Fruit fly (Drosophila melanogaster) whole organism, embryonic: Measurements from ENCODE around the gene CG17154.
A peak's percentile ranks its signal among the peaks of the same experiment; 100 is the strongest.

Experiments used
- ATbp ChIP-seq: fragments of 200-800 bp; sonication (Bioruptor generic); optimal IDR thresholded peaks from 2 replicates; lab custom pipeline; 2017; ENCODE audit warnings: missing biosample characterization, mild to moderate bottlenecking, missing genetic modification characterization, missing genetic modification reagents
- Atf3 ChIP-seq: fragments of 200-800 bp; sonication (Bioruptor generic); optimal IDR thresholded peaks from 3 replicates; lab custom pipeline; 2016; ENCODE audit warnings: missing biosample characterization, missing genetic modification characterization
- Atf6 ChIP-seq: fragments of 200-800 bp; sonication (Bioruptor generic); IDR thresholded peaks from 2 replicates; pipeline ENCODE4 v1.3.6; 2022; ENCODE audit warnings: missing biosample characterization, missing genetic modification characterization
- B-H1 ChIP-seq: fragments of 200-800 bp; sonication (Bioruptor generic); IDR thresholded peaks from 3 replicates; pipeline ENCODE4 v1.3.6; 2022; ENCODE audit warnings: missing biosample characterization, missing genetic modification characterization
- Blimp-1 ChIP-seq: fragments of 200-800 bp; sonication (Bioruptor generic); optimal IDR thresholded peaks from 3 replicates; lab custom pipeline; 2018; ENCODE audit warnings: missing biosample characterization, missing genetic modification characterization, mild to moderate bottlenecking, moderate library complexity, missing genetic modification reagents
- Bteb2 ChIP-seq: fragments of 200-800 bp; sonication (Bioruptor generic); optimal IDR thresholded peaks from 2 replicates; lab custom pipeline; 2016; ENCODE audit warnings: missing biosample characterization, missing genetic modification characterization
- CG10565 ChIP-seq: fragments of 200-800 bp; sonication (Bioruptor generic); optimal IDR thresholded peaks from 3 replicates; lab custom pipeline; 2016; ENCODE audit warnings: missing biosample characterization, mild to moderate bottlenecking, missing genetic modification characterization
- CG12659 ChIP-seq: fragments of 200-800 bp; sonication (Bioruptor generic); optimal IDR thresholded peaks from 3 replicates; lab custom pipeline; 2017; ENCODE audit warnings: mild to moderate bottlenecking, missing biosample characterization, missing genetic modification reagents, missing genetic modification characterization
- CG18011 ChIP-seq: fragments of 200-800 bp; sonication (Bioruptor generic); optimal IDR thresholded peaks from 2 replicates; lab custom pipeline; 2017; ENCODE audit warnings: missing biosample characterization, missing genetic modification characterization, mild to moderate bottlenecking, moderate library complexity, missing genotype
- CG18764 ChIP-seq: fragments of 200-800 bp; sonication (Bioruptor generic); optimal IDR thresholded peaks from 3 replicates; lab custom pipeline; 2016; ENCODE audit warnings: missing biosample characterization, missing genetic modification characterization
- CG2199 ChIP-seq: fragments of 200-800 bp; sonication (Bioruptor generic); IDR thresholded peaks from 3 replicates; pipeline ENCODE4 v1.3.6; 2022; ENCODE audit warnings: missing biosample characterization, missing genetic modification characterization
- CG32767 ChIP-seq: fragments of 200-800 bp; sonication (Bioruptor generic); IDR thresholded peaks from 2 replicates; pipeline ENCODE4 v1.3.6; 2022; ENCODE audit warnings: missing biosample characterization, missing genetic modification characterization
- CG3847 ChIP-seq: fragments of 200-800 bp; sonication (Bioruptor generic); IDR thresholded peaks from 2 replicates; pipeline ENCODE4 v1.3.6; 2022; ENCODE audit warnings: missing biosample characterization, missing genetic modification characterization
- CG6765 ChIP-seq: fragments of 200-800 bp; sonication (Bioruptor generic); optimal IDR thresholded peaks from 3 replicates; lab custom pipeline; 2017; ENCODE audit warnings: missing biosample characterization, mild to moderate bottlenecking, missing genetic modification characterization
- CG7786 ChIP-seq: fragments of 200-800 bp; sonication (Bioruptor generic); optimal IDR thresholded peaks from 2 replicates; lab custom pipeline; 2016; ENCODE audit warnings: missing biosample characterization, missing genetic modification characterization
- CG9609 ChIP-seq: fragments of 200-800 bp; sonication (Bioruptor generic); optimal IDR thresholded peaks from 3 replicates; lab custom pipeline; 2016; ENCODE audit warnings: missing biosample characterization, missing genetic modification characterization
- CG9876 ChIP-seq: fragments of 200-800 bp; sonication (Bioruptor generic); optimal IDR thresholded peaks from 2 replicates; lab custom pipeline; 2016; ENCODE audit warnings: missing biosample characterization, missing genetic modification characterization
- CoRest ChIP-seq: fragments of 200-800 bp; sonication (Bioruptor generic); optimal IDR thresholded peaks from 3 replicates; lab custom pipeline; 2018; ENCODE audit warnings: missing biosample characterization, mild to moderate bottlenecking, missing genetic modification characterization, moderate library complexity
- Dip3 ChIP-seq: fragments of 200-800 bp; sonication (Bioruptor generic); optimal IDR thresholded peaks from 3 replicates; lab custom pipeline; 2016; ENCODE audit warnings: missing biosample characterization, missing genetic modification characterization
- Dref ChIP-seq: fragments of 200-800 bp; sonication (Bioruptor generic); IDR thresholded peaks from 2 replicates; pipeline ENCODE4 v1.3.6; 2022; ENCODE audit warnings: missing biosample characterization, missing genetic modification characterization
- ERR ChIP-seq: fragments of 200-800 bp; sonication (Bioruptor generic); optimal IDR thresholded peaks from 2 replicates; lab custom pipeline; 2016; ENCODE audit warnings: missing biosample characterization, missing genetic modification characterization
- HLH54F ChIP-seq: fragments of 200-800 bp; sonication (Bioruptor generic); optimal IDR thresholded peaks from 3 replicates; lab custom pipeline; 2016; ENCODE audit warnings: missing biosample characterization, missing genetic modification characterization
- Hey ChIP-seq: fragments of 200-800 bp; sonication (Bioruptor generic); optimal IDR thresholded peaks from 3 replicates; lab custom pipeline; 2018; ENCODE audit warnings: missing biosample characterization, mild to moderate bottlenecking, missing genetic modification characterization
- MTF-1 ChIP-seq: fragments of 200-800 bp; sonication (Bioruptor generic); optimal IDR thresholded peaks from 2 replicates; lab custom pipeline; 2018; ENCODE audit warnings: missing biosample characterization, mild to moderate bottlenecking, missing genetic modification characterization, borderline replicate concordance
- Rx ChIP-seq: fragments of 200-800 bp; sonication (Bioruptor generic); IDR thresholded peaks from 2 replicates; pipeline ENCODE4 v1.3.6; 2022; ENCODE audit warnings: missing biosample characterization, missing genetic modification characterization
- Trl ChIP-seq, 3 experiments: fragments of >200 bp in 2 of 3; fragments of 200-800 bp in 1 of 3; sonication (Bioruptor generic) in 1 of 3; optimal IDR thresholded peaks; 2 replicates in 1 of 3; 3 replicates in 2 of 3; lab custom pipeline; 2016 to 2017; ENCODE audit warnings: missing biosample characterization in 1 of 3, missing genetic modification characterization in 1 of 3
- Usf ChIP-seq: fragments of 200-800 bp; sonication (Bioruptor generic); optimal IDR thresholded peaks from 2 replicates; lab custom pipeline; 2017; ENCODE audit warnings: missing genotype, missing biosample characterization, missing genetic modification characterization
- bbx ChIP-seq: fragments of 200-800 bp; sonication (Bioruptor generic); IDR thresholded peaks from 2 replicates; pipeline ENCODE4 v1.3.6; 2022; ENCODE audit warnings: missing biosample characterization, missing genetic modification characterization; ENCODE audit not compliant: partially characterized antibody
- crol ChIP-seq: fragments of 200-800 bp; sonication (Bioruptor generic); IDR thresholded peaks from 2 replicates; pipeline ENCODE4 v1.3.6; 2022; ENCODE audit warnings: missing biosample characterization, missing genetic modification characterization
- dati ChIP-seq: fragments of 200-800 bp; sonication (Bioruptor generic); IDR thresholded peaks from 2 replicates; pipeline ENCODE4 v1.3.6; 2022; ENCODE audit warnings: missing biosample characterization, missing genetic modification characterization
- dm ChIP-seq: fragments of 200-800 bp; sonication (Bioruptor generic); optimal IDR thresholded peaks from 3 replicates; lab custom pipeline; 2016; ENCODE audit warnings: missing biosample characterization, missing genetic modification characterization
- eyg ChIP-seq: fragments of 200-800 bp; sonication (Bioruptor generic); optimal IDR thresholded peaks from 3 replicates; lab custom pipeline; 2016; ENCODE audit warnings: missing biosample characterization, missing genetic modification characterization
- grau ChIP-seq: fragments of 200-800 bp; optimal IDR thresholded peaks from 3 replicates; lab custom pipeline; 2019; ENCODE audit warnings: missing biosample characterization, mild to moderate bottlenecking, missing genetic modification characterization, moderate library complexity
- gro ChIP-seq: fragments of 200-800 bp; sonication (Bioruptor generic); optimal IDR thresholded peaks from 2 replicates; lab custom pipeline; 2016; ENCODE audit warnings: missing biosample characterization, missing genetic modification characterization
- hkb ChIP-seq, 2 experiments: fragments of 200-800 bp in 1 of 2; fragments of >200 bp in 1 of 2; sonication (Bioruptor generic) in 1 of 2; IDR thresholded peaks in 1 of 2; optimal IDR thresholded peaks in 1 of 2; 2 replicates each; pipeline versions ENCODE4 v1.3.6 to Lab custom; 2017 to 2022; ENCODE audit warnings: missing biosample characterization in 1 of 2, missing genetic modification characterization in 1 of 2
- jumu ChIP-seq: fragments of 200-800 bp; sonication (Bioruptor generic); optimal IDR thresholded peaks from 3 replicates; lab custom pipeline; 2016; ENCODE audit warnings: missing biosample characterization, missing genetic modification characterization
- kah ChIP-seq: fragments of 200-800 bp; sonication (Bioruptor generic); optimal IDR thresholded peaks from 2 replicates; lab custom pipeline; 2018; ENCODE audit warnings: missing biosample characterization, mild to moderate bottlenecking, missing genetic modification characterization
- maf-S ChIP-seq: fragments of 200-800 bp; sonication (Bioruptor generic); optimal IDR thresholded peaks from 2 replicates; lab custom pipeline; 2016; ENCODE audit warnings: missing biosample characterization, missing genetic modification characterization
- nmo ChIP-seq: fragments of 200-800 bp; sonication (Bioruptor generic); optimal IDR thresholded peaks from 2 replicates; lab custom pipeline; 2018; ENCODE audit warnings: missing biosample characterization, mild to moderate bottlenecking, missing genetic modification characterization, moderate library complexity
- onecut ChIP-seq: fragments of 200-800 bp; sonication (Bioruptor generic); IDR thresholded peaks from 2 replicates; pipeline ENCODE4 v1.3.6; 2022; ENCODE audit warnings: missing biosample characterization, missing genetic modification characterization
- p53 ChIP-seq: fragments of 200-800 bp; sonication (Bioruptor generic); optimal IDR thresholded peaks from 2 replicates; lab custom pipeline; 2016; ENCODE audit warnings: missing biosample characterization, missing genetic modification characterization
- pan ChIP-seq, 4 experiments: fragments of >200 bp in 3 of 4; fragments of 200-800 bp in 1 of 4; sonication (Bioruptor generic) in 1 of 4; optimal IDR thresholded peaks in 3 of 4; IDR thresholded peaks in 1 of 4; 2 replicates each; pipeline versions ENCODE4 v1.3.6 to Lab custom; 2017 to 2022; ENCODE audit warnings: missing biosample characterization in 2 of 4, missing genetic modification characterization in 2 of 4, mixed read lengths in 1 of 4
- ranshi ChIP-seq: fragments of 200-800 bp; sonication (Bioruptor generic); IDR thresholded peaks from 2 replicates; pipeline ENCODE4 v1.3.6; 2022; ENCODE audit warnings: missing biosample characterization, missing genetic modification characterization
- seq ChIP-seq: fragments of 200-800 bp; sonication (Bioruptor generic); IDR thresholded peaks from 2 replicates; pipeline ENCODE4 v1.3.6; 2022; ENCODE audit warnings: missing biosample characterization, missing genetic modification characterization
- sisA ChIP-seq: fragments of 200-800 bp; sonication (Bioruptor generic); IDR thresholded peaks from 2 replicates; pipeline ENCODE4 v1.3.6; 2022; ENCODE audit warnings: missing biosample characterization, missing genetic modification characterization
- sob ChIP-seq: fragments of 200-800 bp; sonication (Bioruptor generic); IDR thresholded peaks from 2 replicates; pipeline ENCODE4 v1.3.6; 2022; ENCODE audit warnings: missing biosample characterization, missing genetic modification characterization
- tx ChIP-seq: fragments of 200-800 bp; sonication (Bioruptor generic); optimal IDR thresholded peaks from 2 replicates; lab custom pipeline; 2016; ENCODE audit warnings: missing biosample characterization, missing genetic modification characterization

CG17154 gene

dm6 chr3L:12090898-12091685 is 2.7 kb downstream of the CG17154 start (continued):
- TF ChIP-seq CG6765 (GFP tag; lab: Kevin White, UChicago) (peak; percentile 60), Rx (GFP tag; lab: Robert Waterston, UW) (0 out of 2 replicates have a peak, but pooled peaks have one; percentile 28), ranshi (GFP tag; lab: Robert Waterston, UW) (no peak; the same call in 1 of the 2 replicates), tx (GFP tag; lab: Kevin White, UChicago) (no peak), kah (GFP tag; lab: Kevin White, UChicago) (no peak), eyg (GFP tag; lab: Kevin White, UChicago) (peak; percentile 15), CG7786 (GFP tag; lab: Kevin White, UChicago) (peak; percentile 20), Blimp-1 (no peak), CG18011 (GFP tag; lab: Kevin White, UChicago) (peak; percentile 28), jumu (no peak), ERR (GFP tag; lab: Kevin White, UChicago) (no peak), Atf6 (peak; percentile 76; the same call in 1 of the 2 replicates), crol (GFP tag; lab: Robert Waterston, UW) (no peak), CG2199 (GFP tag; lab: Robert Waterston, UW) (0 out of 3 replicates have a peak, but pooled peaks have one; percentile 36), Trl (optimal IDR thresholded peaks at IDR 0.05; lab: Kevin White, UChicago) (no peak), Trl (GFP tag; optimal IDR thresholded peaks at IDR 0.05; lab: Kevin White, UChicago) (peak; percentile 45), p53 (no peak), B-H1 (GFP tag; lab: Robert Waterston, UW) (peak; percentile 49), ATbp (GFP tag; lab: Kevin White, UChicago) (peak; percentile 45), CG12659 (GFP tag; lab: Kevin White, UChicago) (peak; percentile 69), dati (GFP tag; lab: Robert Waterston, UW) (no peak), pan (optimal IDR thresholded peaks at IDR 0.05; lab: Kevin White, UChicago) (no peak), pan (GFP tag; optimal IDR thresholded peaks at IDR 0.05 in 1 of 2, IDR thresholded peaks at IDR 0.05 in 1 of 2) (peak in 1 of 2 experiments; percentile 68), grau (tag; lab: Kevin White, UChicago) (peak; percentile 94), CoRest (tag; lab: Kevin White, UChicago) (peak; percentile 80), sisA (GFP tag; lab: Robert Waterston, UW) (peak; percentile 67; the same call in 1 of the 2 replicates), gro (GFP tag; lab: Kevin White, UChicago) (peak; percentile 44), CG18764 (peak; percentile 37), Dip3 (GFP tag; lab: Kevin White, UChicago) (peak; percentile 54), seq (GFP tag; lab: Robert Waterston, UW) (peak; percentile 74; the same call in 1 of the 2 replicates), Dref (GFP tag; lab: Robert Waterston, UW) (no peak), CG10565 (GFP tag; lab: Kevin White, UChicago) (no peak), CG3847 (GFP tag; lab: Robert Waterston, UW) (peak; percentile 75), bbx (GFP tag; lab: Robert Waterston, UW) (no peak), Atf3 (GFP tag; lab: Kevin White, UChicago) (no peak), CG9876 (GFP tag; lab: Kevin White, UChicago) (no peak), dm (GFP tag; lab: Kevin White, UChicago) (no peak), Usf (GFP tag; lab: Kevin White, UChicago) (no peak), maf-S (GFP tag; lab: Kevin White, UChicago) (peak; percentile 8), Bteb2 (GFP tag; lab: Kevin White, UChicago) (peak; percentile 47), Hey (tag; lab: Kevin White, UChicago) (peak; percentile 45), CG9609 (GFP tag; lab: Kevin White, UChicago) (no peak), CG32767 (GFP tag; lab: Robert Waterston, UW) (peak; percentile 66; the same call in 1 of the 2 replicates), hkb (optimal IDR thresholded peaks at IDR 0.05; lab: Kevin White, UChicago) (no peak), hkb (GFP tag; IDR thresholded peaks at IDR 0.05; lab: Robert Waterston, UW) (peak; percentile 70), HLH54F (GFP tag; lab: Kevin White, UChicago) (no peak), sob (GFP tag; lab: Robert Waterston, UW) (peak; percentile 69; the same call in 1 of the 2 replicates), nmo (GFP tag; lab: Kevin White, UChicago) (peak; percentile 59), onecut (GFP tag; lab: Robert Waterston, UW) (0 out of 2 replicates have a peak, but pooled peaks have one; percentile 16), MTF-1 (no peak)
